Worm (Caenorhabditis elegans) whole organism, early embryonic: ENCODE results near the gene col-140.

Experiments used
- B0310.2 ChIP-seq: sonication (generic microtip); optimal IDR thresholded peaks from 2 replicates; lab custom pipeline; 2016; ENCODE audit warnings: mild to moderate bottlenecking, missing genetic modification characterization, missing compliant biosample characterization
- F13C5.2 ChIP-seq: sonication (generic microtip); optimal IDR thresholded peaks from 2 replicates; lab custom pipeline; 2017; ENCODE audit warnings: mild to moderate bottlenecking, missing genetic modification characterization, inconsistent platforms, missing compliant biosample characterization
- aly-1 ChIP-seq: sonication (generic microtip); optimal IDR thresholded peaks from 2 replicates; lab custom pipeline; 2016; ENCODE audit warnings: missing genetic modification characterization, missing compliant biosample characterization
- ama-1 ChIP-seq: fragments of 150-350 bp; optimal IDR thresholded peaks from 2 replicates; lab custom pipeline; 2014
- ceh-13 ChIP-seq: fragments of 200-800 bp; sonication (Bioruptor generic); optimal IDR thresholded peaks from 2 replicates; lab custom pipeline; 2018; ENCODE audit warnings: mild to moderate bottlenecking, missing genetic modification characterization, missing compliant biosample characterization
- ceh-36 ChIP-seq: sonication (generic microtip); optimal IDR thresholded peaks from 2 replicates; lab custom pipeline; 2016; ENCODE audit warnings: missing genetic modification characterization, inconsistent platforms, missing compliant biosample characterization
- ets-7 ChIP-seq: sonication (generic microtip); optimal IDR thresholded peaks from 2 replicates; lab custom pipeline; 2016; ENCODE audit warnings: missing genotype, missing genetic modification characterization, missing compliant biosample characterization
- flt-1 ChIP-seq: fragments of 200-800 bp; sonication (Bioruptor generic); IDR thresholded peaks from 2 replicates; pipeline ENCODE4 v1.3.6; 2022; ENCODE audit warnings: missing genetic modification characterization, missing compliant biosample characterization
- hmbx-1 ChIP-seq: sonication (generic microtip); optimal IDR thresholded peaks from 2 replicates; lab custom pipeline; 2016; ENCODE audit warnings: mild to moderate bottlenecking, missing genetic modification characterization, missing compliant biosample characterization
- hmg-4 ChIP-seq: fragments of 200-800 bp; sonication (Bioruptor generic); optimal IDR thresholded peaks from 2 replicates; lab custom pipeline; 2018; ENCODE audit warnings: mild to moderate bottlenecking, missing genetic modification characterization, missing compliant biosample characterization
- hnd-1 ChIP-seq: sonication (generic microtip); optimal IDR thresholded peaks from 2 replicates; lab custom pipeline; 2016; ENCODE audit warnings: missing genetic modification characterization, missing compliant biosample characterization
- pes-1 ChIP-seq: fragments of 200-800 bp; sonication (Bioruptor generic); IDR thresholded peaks from 2 replicates; pipeline ENCODE4 v1.3.6; 2022; ENCODE audit warnings: missing genetic modification reagents, missing genetic modification characterization, missing compliant biosample characterization
- scrt-1 ChIP-seq: fragments of 200-800 bp; sonication (Bioruptor generic); IDR thresholded peaks from 2 replicates; pipeline ENCODE4 v1.3.6; 2022; ENCODE audit warnings: missing genetic modification characterization, missing compliant biosample characterization
- sea-1 ChIP-seq: fragments of 200-800 bp; sonication (Bioruptor generic); conservative IDR thresholded peaks from 2 replicates; pipeline ENCODE4 v1.3.6; 2022; ENCODE audit warnings: missing genetic modification characterization, missing compliant biosample characterization
- tbx-11 ChIP-seq: fragments of 200-800 bp; sonication (Bioruptor generic); IDR thresholded peaks from 2 replicates; pipeline ENCODE4 v1.3.6; 2022; ENCODE audit warnings: missing genetic modification characterization, missing compliant biosample characterization
- tbx-37 ChIP-seq: fragments of 200-800 bp; sonication (Bioruptor generic); conservative IDR thresholded peaks from 2 replicates; pipeline ENCODE4 v1.3.6; 2022; ENCODE audit warnings: missing genetic modification reagents, missing genetic modification characterization, missing compliant biosample characterization
- tra-4 ChIP-seq: sonication (generic microtip); optimal IDR thresholded peaks from 2 replicates; lab custom pipeline; 2017; ENCODE audit warnings: missing genetic modification characterization, missing compliant biosample characterization

col-140 gene

DNA sequence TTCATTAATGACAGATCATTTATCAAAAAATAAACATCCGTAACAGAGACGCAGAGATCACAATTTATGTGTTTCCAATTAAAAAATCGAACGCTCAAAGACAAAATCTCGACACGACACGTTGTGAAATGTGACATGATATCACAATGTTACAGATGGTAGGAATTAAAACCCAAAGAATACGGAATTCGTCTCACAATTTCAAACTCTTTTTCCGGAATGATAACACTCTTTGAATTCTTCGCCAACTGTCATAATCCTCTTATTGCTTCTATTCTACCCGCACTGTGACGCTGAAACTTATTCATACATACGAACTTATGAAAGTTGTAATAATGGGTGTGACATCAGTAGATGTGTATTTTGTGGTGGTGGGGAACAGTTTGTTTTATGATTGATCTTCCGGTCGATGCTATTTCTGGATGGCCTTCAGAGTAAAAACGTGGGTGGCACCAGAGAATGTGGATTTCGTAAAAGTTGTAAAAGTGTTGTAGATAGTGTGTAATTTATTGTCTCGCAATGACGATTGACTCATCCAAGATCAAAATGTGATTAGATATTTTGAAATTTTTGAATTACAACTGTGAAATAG lies 20.1 kb downstream of the col-140 start:
- TF ChIP-seq hmg-4 (GFP tag; lab: Kevin White, UChicago) (no peak), pes-1 (no peak), ets-7 (tag; lab: Kevin White, UChicago) (no peak), scrt-1 (GFP tag; lab: Robert Waterston, UW) (no peak), ceh-36 (tag; lab: Kevin White, UChicago) (no peak)

DNA sequence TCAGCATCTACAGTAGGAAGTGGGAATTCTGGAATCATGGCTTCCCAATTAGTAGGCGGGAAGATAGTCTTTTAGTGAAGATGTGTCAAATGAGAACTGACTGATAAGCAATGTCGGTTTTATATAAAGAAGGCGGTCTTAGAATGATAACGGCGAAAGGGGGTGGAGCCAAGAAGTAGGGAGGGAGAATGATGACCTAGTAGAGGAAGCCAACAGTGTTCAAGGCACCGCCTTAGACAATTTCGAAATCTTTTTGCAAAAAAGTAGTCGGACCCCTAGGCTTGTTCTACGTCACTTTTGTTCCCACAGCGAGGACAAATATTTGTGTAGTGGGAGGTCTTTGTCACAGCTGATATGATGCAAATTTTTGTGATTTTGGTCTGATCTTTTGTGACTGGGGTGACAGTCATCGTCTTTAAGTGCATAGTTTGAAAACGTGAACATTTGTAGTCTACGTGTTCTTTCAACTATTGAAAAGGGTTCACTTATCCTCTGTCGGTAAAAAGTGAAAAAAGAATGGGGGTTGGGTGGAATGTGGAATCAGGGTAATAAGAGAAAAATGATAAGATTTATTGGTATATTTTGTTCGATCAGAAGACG lies 23.5 kb downstream of the col-140 start, which contains the start of gene ZC250.4:
Gene ZC250.4 (minus strand): TSS at position 78 of the 600 bp plus-strand sequence.
- TF ChIP-seq tra-4 (tag; lab: Kevin White, UChicago): no peak
- no peak for TF ChIP-seq ceh-36 (tag; lab: Kevin White, UChicago)
- no peak for TF ChIP-seq tbx-11
- TF ChIP-seq hnd-1 (tag; lab: Kevin White, UChicago): no peak
- TF ChIP-seq scrt-1 (GFP tag; lab: Robert Waterston, UW): no peak
- no peak for TF ChIP-seq tbx-37

DNA sequence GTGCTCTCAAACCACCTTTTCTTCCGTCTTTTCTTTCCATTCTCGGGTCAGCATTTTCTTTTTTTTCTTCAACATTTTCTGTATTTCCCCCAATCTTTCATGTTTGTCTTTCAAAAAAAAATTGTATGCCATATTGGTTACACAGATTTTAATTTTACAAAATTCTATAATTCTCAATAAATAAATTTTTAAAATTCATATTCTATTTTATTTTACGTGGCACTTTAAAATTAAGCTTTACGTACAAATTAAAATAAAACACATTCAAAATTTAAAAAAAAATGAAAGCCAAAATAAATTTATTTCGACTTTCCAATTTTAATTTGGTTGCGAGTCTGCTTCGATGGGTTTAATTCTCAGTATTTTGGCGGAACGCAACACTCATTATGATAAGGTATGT lies 31.2 kb downstream of the col-140 start, which contains the start of gene ZC250.5:
Gene ZC250.5 (plus strand): TSS at position 301 of the 400 bp plus-strand sequence.
- TF ChIP-seq ceh-13 (GFP tag; lab: Kevin White, UChicago) (no peak), scrt-1 (GFP tag; lab: Robert Waterston, UW) (no peak), hnd-1 (tag; lab: Kevin White, UChicago) (no peak), hmbx-1 (tag; lab: Kevin White, UChicago) (no peak), sea-1 (GFP tag; lab: Robert Waterston, UW) (no peak), F13C5.2 (tag; lab: Kevin White, UChicago) (no peak), pes-1 (no peak), flt-1 (GFP tag; lab: Robert Waterston, UW) (no peak)

DNA sequence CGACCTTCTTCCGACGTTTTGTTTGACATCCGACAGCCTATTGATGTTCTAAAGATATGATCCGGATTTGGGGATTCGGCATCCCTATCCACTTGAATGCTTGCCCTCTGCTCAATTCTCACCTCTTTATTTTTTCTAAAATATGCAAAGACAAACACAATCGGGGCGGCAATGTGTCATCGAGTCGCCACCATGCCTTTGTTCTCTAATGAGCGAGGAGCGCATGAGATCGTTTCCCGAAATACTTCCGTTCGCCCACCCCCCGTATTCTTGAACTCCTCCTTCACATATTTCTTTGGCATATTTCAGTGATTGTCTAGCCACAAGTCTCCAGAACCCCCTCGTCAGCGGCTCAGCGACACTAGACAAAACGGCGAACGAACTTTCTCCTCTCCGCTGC lies 37.3 kb downstream of the col-140 start, which contains the start of gene cyn-17:
Gene cyn-17 (plus strand): TSS at position 301 of the 400 bp plus-strand sequence.
- TF ChIP-seq tra-4 (tag; lab: Kevin White, UChicago) (no peak), ceh-13 (GFP tag; lab: Kevin White, UChicago) (no peak), pes-1 (no peak), sea-1 (GFP tag; lab: Robert Waterston, UW) (no peak), B0310.2 (tag; lab: Kevin White, UChicago) (no peak), F13C5.2 (tag; lab: Kevin White, UChicago) (no peak), hnd-1 (tag; lab: Kevin White, UChicago) (no peak), ets-7 (tag; lab: Kevin White, UChicago) (no peak), hmg-4 (GFP tag; lab: Kevin White, UChicago) (no peak), hmbx-1 (tag; lab: Kevin White, UChicago) (no peak), scrt-1 (GFP tag; lab: Robert Waterston, UW) (no peak), tbx-11 (no peak), flt-1 (GFP tag; lab: Robert Waterston, UW) (no peak), tbx-37 (no peak), ama-1 (lab: Kevin White, UChicago) (no peak), aly-1 (tag; lab: Kevin White, UChicago) (no peak), ceh-36 (tag; lab: Kevin White, UChicago) (no peak)

DNA sequence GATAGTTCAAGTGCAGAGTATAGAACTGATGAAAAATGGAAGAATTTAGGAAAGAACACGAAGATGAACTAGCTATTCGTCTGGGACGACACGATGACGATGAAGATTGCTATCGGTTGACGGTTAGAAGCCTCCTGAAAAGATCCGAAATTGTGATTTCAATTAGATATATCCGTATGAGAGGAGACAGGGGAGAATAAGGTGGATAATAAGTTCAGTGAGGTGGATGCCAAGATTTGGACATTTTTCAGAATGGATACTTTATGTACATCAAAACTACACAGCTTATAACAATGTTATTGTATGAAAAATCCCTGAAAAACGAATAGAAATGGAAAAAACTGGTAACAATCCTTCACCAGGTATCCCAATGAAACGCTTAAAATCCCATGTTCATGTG lies 38.5 kb downstream of the col-140 start, which contains the start of gene nstp-3:
Gene nstp-3 (minus strand): TSS at position 101 of the 400 bp plus-strand sequence.
- no peak for TF ChIP-seq tra-4 (tag; lab: Kevin White, UChicago)
- TF ChIP-seq pes-1: no peak
- TF ChIP-seq B0310.2 (tag; lab: Kevin White, UChicago): no peak
- no peak for TF ChIP-seq hnd-1 (tag; lab: Kevin White, UChicago)
- no peak for TF ChIP-seq scrt-1 (GFP tag; lab: Robert Waterston, UW)
- no peak for TF ChIP-seq tbx-11
- TF ChIP-seq ceh-36 (tag; lab: Kevin White, UChicago): no peak
- no peak for TF ChIP-seq ets-7 (tag; lab: Kevin White, UChicago)
- no peak for TF ChIP-seq aly-1 (tag; lab: Kevin White, UChicago)
- TF ChIP-seq hmg-4 (GFP tag; lab: Kevin White, UChicago): no peak
- TF ChIP-seq F13C5.2 (tag; lab: Kevin White, UChicago): no peak
- no peak for TF ChIP-seq ama-1 (lab: Kevin White, UChicago)
- no peak for TF ChIP-seq tbx-37
- no peak for TF ChIP-seq flt-1 (GFP tag; lab: Robert Waterston, UW)
- TF ChIP-seq sea-1 (GFP tag; lab: Robert Waterston, UW): no peak
- TF ChIP-seq ceh-13 (GFP tag; lab: Kevin White, UChicago): no peak
- no peak for TF ChIP-seq hmbx-1 (tag; lab: Kevin White, UChicago)

DNA sequence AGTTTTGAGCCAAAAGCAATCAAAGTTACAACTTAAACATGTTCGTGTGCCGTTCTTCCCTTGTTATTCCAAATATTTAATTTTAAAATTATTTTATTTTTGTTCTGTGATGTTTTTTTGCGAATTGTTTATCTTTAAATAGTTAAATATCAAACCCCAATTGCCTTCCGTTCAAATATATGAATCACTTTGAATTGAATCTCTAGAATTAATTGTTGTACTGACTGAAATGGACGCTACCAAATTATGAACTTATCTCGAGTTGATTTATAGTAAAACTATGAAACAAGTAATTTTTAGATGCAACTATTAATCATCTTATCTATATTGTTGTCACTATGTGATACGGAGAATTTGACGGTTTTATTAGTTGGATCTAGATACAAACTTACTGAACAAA lies 44.6 kb downstream of the col-140 start, which contains the start of gene ZC250.2:
Gene ZC250.2 (plus strand): TSS at position 301 of the 400 bp plus-strand sequence.
- TF ChIP-seq ama-1 (lab: Kevin White, UChicago) (no peak), pes-1 (no peak), scrt-1 (GFP tag; lab: Robert Waterston, UW) (no peak), B0310.2 (tag; lab: Kevin White, UChicago) (no peak), flt-1 (GFP tag; lab: Robert Waterston, UW) (no peak), hnd-1 (tag; lab: Kevin White, UChicago) (no peak), sea-1 (GFP tag; lab: Robert Waterston, UW) (no peak), hmbx-1 (tag; lab: Kevin White, UChicago) (no peak), F13C5.2 (tag; lab: Kevin White, UChicago) (no peak), hmg-4 (GFP tag; lab: Kevin White, UChicago) (no peak), tra-4 (tag; lab: Kevin White, UChicago) (no peak), tbx-37 (no peak), ceh-36 (tag; lab: Kevin White, UChicago) (no peak), ets-7 (tag; lab: Kevin White, UChicago) (no peak), ceh-13 (GFP tag; lab: Kevin White, UChicago) (no peak), tbx-11 (no peak), aly-1 (tag; lab: Kevin White, UChicago) (no peak)
